Worm (Caenorhabditis elegans) whole organism, midembryonic: ENCODE results near the gene F40F8.3.

Source experiments
- T22C8.4 ChIP-seq: fragments of 200-800 bp; sonication (Bioruptor generic); IDR thresholded peaks from 2 replicates; pipeline ENCODE4 v1.3.6; 2022; ENCODE audit warnings: missing genetic modification characterization, missing compliant biosample characterization
- cog-1 ChIP-seq: sonication (generic microtip); optimal IDR thresholded peaks from 2 replicates; lab custom pipeline; 2016; ENCODE audit warnings: missing genetic modification characterization, missing compliant biosample characterization
- flt-1 ChIP-seq: fragments of 200-800 bp; sonication (Bioruptor generic); IDR thresholded peaks from 2 replicates; pipeline ENCODE4 v1.3.6; 2022; ENCODE audit warnings: missing genetic modification characterization, missing compliant biosample characterization
- klf-2 ChIP-seq: fragments of 200-800 bp; sonication (Bioruptor generic); conservative IDR thresholded peaks from 2 replicates; pipeline ENCODE4 v1.3.6; 2022; ENCODE audit warnings: missing genetic modification reagents, missing genetic modification characterization, missing compliant biosample characterization
- med-1 ChIP-seq: sonication (generic microtip); optimal IDR thresholded peaks from 2 replicates; lab custom pipeline; 2017; ENCODE audit warnings: missing genetic modification characterization, mild to moderate bottlenecking, missing compliant biosample characterization, antibody characterized with exemption, missing genetic modification reagents; ENCODE audit not compliant: insufficient read depth
- ref-1 ChIP-seq: fragments of 200-800 bp; sonication (Bioruptor generic); conservative IDR thresholded peaks from 2 replicates; pipeline ENCODE4 v1.3.6; 2022; ENCODE audit warnings: missing genetic modification reagents, missing genetic modification characterization, missing compliant biosample characterization
- tab-1 ChIP-seq: fragments of 200-800 bp; sonication (Bioruptor generic); IDR thresholded peaks from 2 replicates; pipeline ENCODE4 v1.3.6; 2022; ENCODE audit warnings: missing genetic modification characterization, missing compliant biosample characterization
- ztf-23 ChIP-seq: fragments of 200-800 bp; sonication (Bioruptor generic); IDR thresholded peaks from 2 replicates; pipeline ENCODE4 v1.3.6; 2022; ENCODE audit warnings: missing genetic modification reagents, missing genetic modification characterization, missing compliant biosample characterization
- ztf-29 ChIP-seq: fragments of 200-800 bp; sonication (Bioruptor generic); IDR thresholded peaks from 2 replicates; pipeline ENCODE4 v1.3.6; 2022; ENCODE audit warnings: missing genetic modification reagents, missing genetic modification characterization, missing compliant biosample characterization

ce11 chrII:11103052-11103451, 26.0 kb upstream of the F40F8.3 start:
- no peak for TF ChIP-seq flt-1 (GFP tag; lab: Robert Waterston, UW)
- no peak for TF ChIP-seq T22C8.4
- TF ChIP-seq ztf-23: no peak
- no peak for TF ChIP-seq ztf-29 (GFP tag; lab: Robert Waterston, UW)
- TF ChIP-seq med-1 (GFP tag; lab: Kevin White, UChicago): no peak
- TF ChIP-seq ref-1 (GFP tag; lab: Robert Waterston, UW): no peak
- TF ChIP-seq tab-1 (GFP tag; lab: Robert Waterston, UW): no peak
- no peak for TF ChIP-seq klf-2
- peak; percentile 29 for TF ChIP-seq cog-1 (tag; lab: Kevin White, UChicago)
